Fruit fly (Drosophila melanogaster) whole organism, prepupa: ENCODE results near the gene Antp.

Experiments used
- Blimp-1 ChIP-seq: fragments of 200-800 bp; sonication (Bioruptor generic); optimal IDR thresholded peaks from 3 replicates; lab custom pipeline; 2017; ENCODE audit warnings: missing biosample characterization, missing genetic modification characterization, mild to moderate bottlenecking, moderate library complexity, missing genetic modification reagents
- CG1621 ChIP-seq: fragments of 200-800 bp; sonication (Bioruptor generic); optimal IDR thresholded peaks from 3 replicates; lab custom pipeline; 2018; ENCODE audit warnings: missing biosample characterization, mild to moderate bottlenecking, missing genetic modification characterization
- CG3919 ChIP-seq: fragments of 200-800 bp; sonication (Bioruptor generic); optimal IDR thresholded peaks from 3 replicates; lab custom pipeline; 2016; ENCODE audit warnings: missing biosample characterization, missing genetic modification characterization
- CG7368 ChIP-seq: fragments of 200-800 bp; sonication (Bioruptor generic); optimal IDR thresholded peaks from 3 replicates; lab custom pipeline; 2016; ENCODE audit warnings: missing biosample characterization, missing genetic modification characterization
- CG8319 ChIP-seq: fragments of 200-800 bp; sonication (Bioruptor generic); optimal IDR thresholded peaks from 3 replicates; lab custom pipeline; 2016; ENCODE audit warnings: missing biosample characterization, missing genetic modification characterization
- eg ChIP-seq: fragments of 200-800 bp; sonication (Bioruptor generic); IDR thresholded peaks from 3 replicates; pipeline ENCODE4 v1.3.6; 2022; ENCODE audit warnings: missing biosample characterization, missing genetic modification characterization
- net ChIP-seq: fragments of 200-800 bp; sonication (Bioruptor generic); optimal IDR thresholded peaks from 3 replicates; lab custom pipeline; 2016; ENCODE audit warnings: missing biosample characterization, missing genetic modification characterization
- ss ChIP-seq, 2 experiments: fragments of 200-800 bp; sonication (Bioruptor generic); optimal IDR thresholded peaks; 2 replicates in 1 of 2; 3 replicates in 1 of 2; lab custom pipeline; 2017 to 2018; ENCODE audit warnings: mild to moderate bottlenecking in 2 of 2, missing biosample characterization in 2 of 2, missing genetic modification characterization in 2 of 2, moderate library complexity in 1 of 2

dm6 chr3R:7040894-7041293, 41.9 kb upstream of the Antp start:
- TF ChIP-seq CG3919 (GFP tag; lab: Kevin White, UChicago) (no peak), Blimp-1 (GFP tag; lab: Kevin White, UChicago) (no peak), CG7368 (no peak), eg (no peak), CG8319 (GFP tag; lab: Kevin White, UChicago) (no peak), ss (GFP tag; optimal IDR thresholded peaks at IDR 0.05; lab: Kevin White, UChicago) (no peak), net (no peak), CG1621 (tag; lab: Kevin White, UChicago) (no peak)
